Worm (Caenorhabditis elegans) whole organism, L4/young adult: ENCODE measurements around the gene srxa-15.

ENCODE experiments used
- W03F9.2 ChIP-seq: fragments of 150-350 bp; optimal IDR thresholded peaks from 2 replicates; lab custom pipeline; 2014; ENCODE audit warnings: missing biosample characterization, missing genetic modification characterization
- dao-5 ChIP-seq: sonication (generic microtip); optimal IDR thresholded peaks from 2 replicates; lab custom pipeline; 2016; ENCODE audit warnings: missing genotype, missing genetic modification characterization, moderate library complexity, missing compliant biosample characterization

DNA sequence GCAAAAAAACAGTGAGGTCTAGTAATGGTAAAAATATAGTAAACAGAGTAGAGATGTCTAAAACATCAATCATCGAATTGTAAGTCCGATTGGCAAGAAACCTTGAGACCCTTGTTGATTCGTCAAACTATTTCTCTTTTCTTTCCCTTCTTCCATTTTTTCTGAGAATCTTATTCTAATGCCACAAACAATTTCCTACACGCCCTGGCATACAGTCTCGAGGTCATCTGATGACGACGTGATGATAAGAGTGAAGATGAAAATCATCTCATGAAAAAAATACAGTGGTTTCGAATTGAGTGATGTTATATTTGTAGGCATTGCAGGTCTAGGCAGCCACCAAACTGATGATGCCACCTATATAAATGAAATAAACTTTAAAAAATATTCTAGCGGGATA is 50.9 kb downstream of the srxa-15 start:
- TF ChIP-seq dao-5 (no peak), W03F9.2 (tag; lab: Kevin White, UChicago) (no peak)
